Fruit fly (Drosophila melanogaster) ovary, adult (tissue): ENCODE data around the gene Men.

ENCODE experiments used
- CG17801 ChIP-seq: fragments of 200-800 bp; optimal IDR thresholded peaks from 2 replicates; lab custom pipeline; 2019; ENCODE audit warnings: missing biosample characterization, mild to moderate bottlenecking, missing genetic modification characterization, moderate library complexity; ENCODE audit not compliant: partially characterized antibody

The Men gene

DNA sequence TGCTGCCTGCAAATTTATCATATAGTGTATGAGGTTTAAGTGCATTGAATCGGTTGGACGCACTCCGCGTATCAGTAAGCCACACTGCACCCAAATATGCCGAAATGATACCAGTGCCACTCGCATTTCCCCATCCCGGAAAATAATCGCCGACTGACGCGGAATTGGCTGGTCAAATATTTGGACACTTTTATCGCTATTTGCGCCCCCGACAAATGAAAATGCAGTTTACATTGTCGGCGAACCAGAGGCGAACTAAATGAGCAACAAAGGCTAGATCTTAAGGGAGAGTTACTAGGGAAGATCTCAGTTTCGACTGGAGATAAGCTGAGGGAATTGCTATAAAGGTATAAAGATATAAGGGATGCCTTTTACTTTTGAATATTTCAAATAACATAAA lies 34.1 kb downstream of the Men start:
- no peak for TF ChIP-seq CG17801

DNA sequence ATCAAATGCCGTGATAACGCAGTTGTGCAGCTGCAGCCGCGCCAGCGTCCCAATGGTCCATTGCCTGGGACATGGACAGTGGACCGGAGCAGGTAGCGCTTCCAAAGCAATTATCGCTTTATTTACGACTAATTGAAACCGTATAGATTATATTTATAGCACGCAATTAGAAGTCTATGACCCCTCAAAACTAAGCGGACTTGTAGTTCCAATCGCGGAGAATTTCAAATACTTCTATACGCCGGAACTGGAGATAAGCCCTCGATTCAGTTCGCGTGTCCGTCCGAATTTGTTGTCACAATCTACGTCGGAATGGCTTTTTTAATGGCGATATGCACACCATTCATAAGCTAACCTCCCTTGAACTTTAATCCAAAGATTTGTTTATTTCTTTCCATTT lies 37.0 kb downstream of the Men start:
- TF ChIP-seq CG17801 = no peak

DNA sequence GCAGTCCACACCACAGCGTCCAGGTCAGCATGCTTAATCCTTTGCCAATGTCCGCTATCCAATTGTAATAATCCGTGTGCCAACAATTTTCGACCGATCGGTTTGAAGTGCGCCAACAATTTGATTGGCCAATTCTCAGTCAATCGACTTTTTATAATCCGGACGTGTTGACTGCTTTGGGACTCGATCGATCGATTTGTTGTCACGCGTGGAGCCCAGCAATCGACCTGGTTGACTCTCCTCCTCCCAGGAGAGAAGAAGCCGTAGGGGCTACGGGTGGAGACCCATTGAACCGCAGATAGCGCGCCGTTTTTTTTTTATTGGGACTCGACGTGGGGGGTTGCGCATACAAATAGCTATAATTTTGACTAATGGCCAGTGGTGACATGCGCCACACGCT lies 41.0 kb downstream of the Men start, which contains the start of gene Cyp313a4:
Cyp313a4 (minus strand) TSS at position 101 of the 400 bp plus-strand sequence.
- TF ChIP-seq CG17801 = no peak

DNA sequence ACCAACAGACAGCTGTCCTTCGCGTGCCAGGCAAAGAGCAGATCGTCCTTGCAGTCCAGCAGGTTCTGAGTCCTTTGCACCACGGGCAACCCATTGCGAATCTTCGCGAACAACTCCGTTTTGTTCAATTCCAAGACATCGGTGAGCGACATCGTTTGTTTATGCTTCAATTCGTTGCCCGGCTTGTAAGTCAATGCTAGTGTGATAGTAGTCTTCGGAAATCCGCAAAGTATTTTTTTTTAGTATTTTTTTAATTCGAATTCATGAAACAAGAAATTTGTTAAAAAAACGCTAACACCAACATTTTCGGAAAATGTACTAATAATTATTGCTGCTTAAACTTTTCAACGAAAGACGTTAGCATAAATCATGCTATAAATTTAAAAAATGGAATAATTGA lies 43.4 kb downstream of the Men start, which contains the start of gene mbo:
mbo (minus strand) TSS at position 203 of the 400 bp plus-strand sequence.
- no peak for TF ChIP-seq CG17801

DNA sequence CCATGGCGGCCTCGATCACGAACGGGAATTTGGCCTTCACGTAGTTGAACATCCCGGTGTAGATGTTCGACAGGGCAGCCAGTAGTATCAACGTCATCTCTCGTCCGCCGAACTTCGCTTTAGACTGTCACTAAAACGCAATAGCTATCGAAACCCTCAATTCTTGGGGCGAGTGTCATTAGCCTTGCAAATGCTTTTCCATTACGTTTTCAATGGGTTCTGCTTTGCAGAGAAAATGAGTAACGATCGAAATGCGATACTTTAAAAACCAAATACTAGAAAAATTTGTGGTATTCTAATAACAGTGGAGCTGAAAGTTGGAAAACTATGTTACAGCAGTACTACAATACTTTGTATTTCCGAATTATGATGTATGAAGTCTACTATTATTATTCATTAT lies 46.1 kb downstream of the Men start, which contains the start of gene CG43630:
CG43630 (minus strand) TSS at position 101 of the 400 bp plus-strand sequence.
- TF ChIP-seq CG17801 = no peak

DNA sequence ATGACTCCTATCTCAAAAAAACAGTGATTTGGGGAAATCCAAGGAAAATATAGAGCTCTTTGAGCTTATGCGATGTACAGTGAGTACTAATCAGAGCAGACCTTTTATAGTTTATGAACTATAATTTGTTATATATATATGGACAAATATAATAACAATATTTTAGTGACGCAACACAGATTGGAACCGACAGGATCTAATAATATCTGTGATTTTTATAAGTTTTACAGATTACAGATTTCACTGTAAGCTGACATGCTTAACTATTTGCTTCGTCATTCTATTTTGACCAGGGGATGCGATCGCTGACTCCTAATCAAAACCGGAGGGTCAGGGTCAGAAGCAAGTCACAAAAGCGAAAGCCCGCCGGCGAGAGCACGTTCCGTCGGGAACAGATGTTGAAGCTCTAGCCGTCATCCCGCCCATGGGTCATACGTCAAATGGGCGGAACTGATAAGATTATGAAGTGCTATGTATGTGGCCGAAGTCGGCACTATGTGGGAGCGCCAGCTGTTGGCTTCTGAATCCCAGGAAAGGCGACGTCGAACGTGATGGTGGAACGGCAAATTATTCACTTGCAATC lies 48.1 kb downstream of the Men start, which contains the start of gene Gnmt:
Gnmt (plus strand) TSS at position 568 of the 583 bp plus-strand sequence.
- no peak for TF ChIP-seq CG17801

DNA sequence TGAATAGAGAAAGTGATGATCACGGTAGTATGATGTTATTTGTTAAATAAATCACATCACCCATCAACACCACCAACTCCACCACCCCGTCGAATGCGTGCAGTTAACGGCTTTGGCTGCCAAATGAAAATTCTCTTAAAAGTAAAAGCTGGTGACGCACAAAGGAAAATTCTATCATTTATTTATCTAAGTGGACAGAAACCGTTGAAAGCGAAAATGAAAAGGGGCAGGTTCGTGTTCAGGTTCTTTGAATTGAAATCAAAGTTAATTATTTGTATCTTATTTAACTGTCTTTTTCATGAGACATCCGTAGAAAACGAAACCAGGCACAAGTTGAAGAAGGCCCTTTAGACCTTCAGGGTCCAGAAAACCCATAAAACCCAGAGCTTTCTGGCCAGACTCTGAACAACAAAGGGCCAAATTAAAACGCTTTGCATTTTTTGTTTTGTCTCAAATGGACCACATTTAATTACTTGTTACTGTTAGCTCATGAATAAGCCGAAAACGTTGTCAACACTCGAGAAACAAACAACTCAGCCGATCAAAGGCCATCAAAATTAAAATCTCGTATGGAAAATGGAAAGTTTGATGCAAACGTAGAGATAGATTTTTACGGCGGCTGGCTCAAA lies 55.9 kb downstream of the Men start:
- no peak for TF ChIP-seq CG17801
